Fruit fly (Drosophila melanogaster): ENCODE measurements around the gene CG1116.
A peak's percentile ranks its signal among the peaks of the same experiment; 100 is the strongest.

CG1116 gene

DNA sequence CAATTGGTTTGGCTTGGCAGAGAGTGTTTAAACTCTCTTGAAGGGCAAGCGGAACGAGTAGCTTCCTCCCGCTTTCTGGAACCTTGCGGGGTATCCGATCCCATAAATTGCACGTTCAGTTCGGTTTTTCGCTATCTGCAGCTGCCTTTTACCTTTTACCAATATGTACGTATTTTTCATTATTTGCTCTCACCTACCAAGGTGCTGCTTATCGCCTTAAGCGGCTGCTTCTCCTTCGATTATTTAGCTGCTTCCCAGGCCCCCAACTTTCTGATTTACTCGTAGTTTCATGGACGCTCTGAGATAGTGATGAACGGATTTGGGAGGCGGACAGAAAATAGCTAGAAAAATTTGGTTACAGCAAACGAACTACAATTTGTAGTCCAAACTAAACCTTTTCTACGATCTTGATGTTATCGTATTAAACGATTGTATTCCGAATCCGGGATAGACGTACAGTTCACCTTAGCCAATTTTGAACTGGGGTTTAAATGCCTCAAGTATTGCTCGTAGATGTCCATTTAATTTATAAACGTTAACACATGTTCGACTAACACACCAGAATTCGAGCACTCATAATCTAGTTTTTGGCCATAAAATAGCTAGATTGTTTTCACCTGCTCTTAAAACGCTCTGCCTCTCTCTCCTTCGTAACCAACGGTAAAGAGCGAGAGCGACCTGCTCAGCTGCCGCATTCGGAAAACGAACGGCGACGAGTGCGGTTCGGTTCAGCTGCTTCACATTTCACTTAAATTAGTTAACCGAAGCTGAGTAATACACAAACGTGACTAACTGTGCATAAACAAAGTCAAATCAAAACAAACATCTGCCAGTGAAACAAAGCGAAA is 45.0 kb downstream of the CG1116 start (continued):
- no peak for TF ChIP-seq Neu2 (GFP tag; optimal IDR thresholded peaks at IDR 0.05; ENCODE audit: borderline replicate concordance)
- peak; percentile 25 for TF ChIP-seq CG10274 (GFP tag; optimal IDR thresholded peaks at IDR 0.05)
- TF ChIP-seq chif (GFP tag; optimal IDR thresholded peaks at IDR 0.05): peak; percentile 15 to 16
- peak; percentile 8 for TF ChIP-seq mam (GFP tag; optimal IDR thresholded peaks at IDR 0.05)
- TF ChIP-seq Deaf1 (tag; optimal IDR thresholded peaks at IDR 0.05): peak; percentile 98
- peak; percentile 54 for TF ChIP-seq CG34376 (GFP tag; optimal IDR thresholded peaks at IDR 0.05)
- peak; percentile 61 for TF ChIP-seq CG2120 (GFP tag; optimal IDR thresholded peaks at IDR 0.05)
- no peak for TF ChIP-seq pzg (GFP tag; optimal IDR thresholded peaks at IDR 0.05)
- peak; percentile 38 for TF ChIP-seq CG18619 (GFP tag; optimal IDR thresholded peaks at IDR 0.05)
- 0 out of 3 replicates have a peak, but pooled peaks have one; percentile 59 for TF ChIP-seq CG2199 (GFP tag; IDR thresholded peaks at IDR 0.05)
- TF ChIP-seq phol (tag; optimal IDR thresholded peaks at IDR 0.05): peak; percentile 26
- peak in 1 of 2 experiments; percentile 58 for TF ChIP-seq Pdp1 (GFP tag; optimal IDR thresholded peaks at IDR 0.05)
- peak; percentile 40 for TF ChIP-seq tap (tag; optimal IDR thresholded peaks at IDR 0.05)
- peak; percentile 56 for TF ChIP-seq Meics (GFP tag; optimal IDR thresholded peaks at IDR 0.05)
- TF ChIP-seq CG11504 (tag; optimal IDR thresholded peaks at IDR 0.05): peak; percentile 63
- peak; percentile 34 for TF ChIP-seq CG12744 (GFP tag; optimal IDR thresholded peaks at IDR 0.05)
- TF ChIP-seq CG9437 (GFP tag; optimal IDR thresholded peaks at IDR 0.05): peak; percentile 65
- TF ChIP-seq tll (GFP tag; optimal IDR thresholded peaks at IDR 0.05): peak in 1 of 2 experiments; percentile 11
- peak; percentile 61 for TF ChIP-seq Sox100B (GFP tag; optimal IDR thresholded peaks at IDR 0.05)
- peak; percentile 23 for TF ChIP-seq grn (GFP tag; optimal IDR thresholded peaks at IDR 0.05)
- no peak for TF ChIP-seq wdn (GFP tag; IDR thresholded peaks at IDR 0.05)
- peak; percentile 61 for TF ChIP-seq CG13424 (tag; optimal IDR thresholded peaks at IDR 0.05)
- peak in 1 of 2 experiments; percentile 48 for TF ChIP-seq Hr51 (GFP tag; optimal IDR thresholded peaks at IDR 0.05)
- peak; percentile 31 for TF ChIP-seq D19A (tag; optimal IDR thresholded peaks at IDR 0.05)
- TF ChIP-seq gcm (GFP tag; optimal IDR thresholded peaks at IDR 0.05): no peak
- peak; percentile 45 for TF ChIP-seq CG2712 (tag; optimal IDR thresholded peaks at IDR 0.05)
- peak; percentile 84 to 87 for TF ChIP-seq Trl (optimal IDR thresholded peaks at IDR 0.05)
- TF ChIP-seq Trl (GFP tag; optimal IDR thresholded peaks at IDR 0.05): peak; percentile 16
- peak; percentile 51 for TF ChIP-seq CG15269 (tag; optimal IDR thresholded peaks at IDR 0.05)
- TF ChIP-seq slp2 (GFP tag; optimal IDR thresholded peaks at IDR 0.05): peak; percentile 24
- peak in 1 of 2 experiments; percentile 9 for TF ChIP-seq insv (GFP tag; optimal IDR thresholded peaks at IDR 0.05)
- peak; percentile 41; the same call in 1 of the 2 replicates for TF ChIP-seq Bgb (GFP tag; IDR thresholded peaks at IDR 0.05; ENCODE audit: partially characterized antibody)
- TF ChIP-seq run (tag; optimal IDR thresholded peaks at IDR 0.05): no peak
- peak; percentile 61 for TF ChIP-seq cwo (GFP tag; optimal IDR thresholded peaks at IDR 0.05)
- TF ChIP-seq row (GFP tag; IDR thresholded peaks at IDR 0.05): peak; percentile 96
- TF ChIP-seq CG34224 (GFP tag; IDR thresholded peaks at IDR 0.05; ENCODE audit: partially characterized antibody): 0 out of 3 replicates have a peak, but pooled peaks have one; percentile 32
- TF ChIP-seq kay (GFP tag; optimal IDR thresholded peaks at IDR 0.05): peak; percentile 43
- TF ChIP-seq bab2 (GFP tag; optimal IDR thresholded peaks at IDR 0.05): no peak
- TF ChIP-seq odd (GFP tag; optimal IDR thresholded peaks at IDR 0.05): peak; percentile 45
- 0 out of 3 replicates have a peak, but pooled peaks have one; percentile 4 for TF ChIP-seq Doc3 (GFP tag; IDR thresholded peaks at IDR 0.05; ENCODE audit: partially characterized antibody)
- TF ChIP-seq mirr (GFP tag; optimal IDR thresholded peaks at IDR 0.05): peak; percentile 33
- TF ChIP-seq CG6254 (GFP tag; optimal IDR thresholded peaks at IDR 0.05): no peak
- no peak for TF ChIP-seq Atf-2 (GFP tag; optimal IDR thresholded peaks at IDR 0.05)
- peak; percentile 42 for TF ChIP-seq Antp (GFP tag; optimal IDR thresholded peaks at IDR 0.05)
- peak; percentile 33; the same call in 1 of the 2 replicates for TF ChIP-seq CG32532 (GFP tag; IDR thresholded peaks at IDR 0.05)
- peak; percentile 13 for TF ChIP-seq fd3F (GFP tag; optimal IDR thresholded peaks at IDR 0.05)
